Fruit fly (Drosophila melanogaster): ENCODE measurements around the gene Snmp1.

The Snmp1 gene

DNA sequence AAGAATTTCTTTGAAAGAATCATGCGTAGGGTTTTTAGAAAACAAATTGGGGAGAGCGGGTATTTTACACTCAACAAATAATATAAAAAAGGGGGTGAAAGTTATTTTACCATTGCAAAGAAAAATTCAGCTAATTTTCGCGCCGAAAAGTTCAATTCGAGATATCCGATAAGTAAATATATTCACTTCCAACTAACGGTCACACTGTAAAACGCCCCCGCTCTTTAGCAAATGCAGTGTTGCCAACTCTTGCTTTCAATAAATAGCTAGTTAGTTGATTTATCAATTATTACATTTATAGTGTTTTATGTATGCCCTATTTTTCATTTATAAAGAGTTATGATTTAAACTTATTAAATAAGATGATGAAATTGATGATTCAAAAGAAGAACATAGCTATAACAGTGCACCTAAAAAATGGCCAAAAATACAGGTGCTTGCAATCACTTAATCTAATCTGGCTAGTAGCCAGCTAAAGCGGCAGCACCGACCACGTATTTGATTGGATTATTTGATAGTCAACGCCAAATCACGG lies 29.7 kb downstream of the Snmp1 start, which contains the start of gene meigo:
Gene meigo, plus strand, starts transcription at position 51 of the 535 bp plus-strand sequence.
- TF ChIP-seq toe (GFP tag; optimal IDR thresholded peaks at IDR 0.05) (no peak), Clk (GFP tag; optimal IDR thresholded peaks at IDR 0.05) (peak; percentile 30), kay (GFP tag; ENCODE audit: borderline replicate concordance) (no peak), pad (GFP tag; optimal IDR thresholded peaks at IDR 0.05) (peak; percentile 61), CG7045 (GFP tag; optimal IDR thresholded peaks at IDR 0.05) (peak; percentile 52), CG12768 (GFP tag; optimal IDR thresholded peaks at IDR 0.05) (peak; percentile 40), CG14711 (tag; optimal IDR thresholded peaks at IDR 0.05) (peak; percentile 94), ovo (GFP tag; optimal IDR thresholded peaks at IDR 0.05) (peak; percentile 40), Hr96 (GFP tag; optimal IDR thresholded peaks at IDR 0.05) (no peak), bab1 (GFP tag; optimal IDR thresholded peaks at IDR 0.05) (peak; percentile 86), Mnt (GFP tag; optimal IDR thresholded peaks at IDR 0.05) (peak; percentile 70), CG11617 (GFP tag; optimal IDR thresholded peaks at IDR 0.05) (peak; percentile 73), tj (GFP tag; optimal IDR thresholded peaks at IDR 0.05) (peak; percentile 42), CG33017 (tag; optimal IDR thresholded peaks at IDR 0.05) (peak; percentile 78), CG5204 (GFP tag; optimal IDR thresholded peaks at IDR 0.05) (no peak), cnc (optimal IDR thresholded peaks at IDR 0.05) (no peak), CG1620 (GFP tag; optimal IDR thresholded peaks at IDR 0.05) (peak; percentile 74), CG7101 (tag; optimal IDR thresholded peaks at IDR 0.05) (peak; percentile 77), Crg-1 (GFP tag; optimal IDR thresholded peaks at IDR 0.05) (peak; percentile 20), cic (GFP tag; optimal IDR thresholded peaks at IDR 0.05) (peak; percentile 53)

DNA sequence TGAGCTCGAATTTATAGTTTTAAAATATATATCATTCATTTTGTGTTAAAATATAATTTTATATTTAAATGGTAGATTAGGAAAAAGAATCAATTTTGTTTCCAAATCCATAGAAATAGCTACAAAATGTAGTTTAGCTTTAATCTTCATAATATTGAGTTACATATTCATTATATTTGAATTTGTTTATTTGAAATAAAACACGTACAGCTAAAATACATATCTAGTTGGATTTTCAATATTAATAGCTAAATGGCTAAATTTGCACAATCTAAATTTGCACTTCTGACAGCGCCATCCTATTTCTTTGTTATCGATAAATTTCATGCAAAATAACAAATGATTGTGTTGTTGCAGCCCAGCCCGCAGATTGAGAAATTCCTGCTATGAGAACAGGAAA lies 34.1 kb downstream of the Snmp1 start, which contains the start of gene Usp8:
Gene Usp8, plus strand, starts transcription at position 312 of the 400 bp plus-strand sequence.
- peak; percentile 22 for TF ChIP-seq CG7101 (tag; optimal IDR thresholded peaks at IDR 0.05)
- peak; percentile 31 for TF ChIP-seq CG14711 (tag; optimal IDR thresholded peaks at IDR 0.05)
- TF ChIP-seq CG5204 (GFP tag; optimal IDR thresholded peaks at IDR 0.05) = no peak
- peak; percentile 66 for TF ChIP-seq CG11617 (GFP tag; optimal IDR thresholded peaks at IDR 0.05)
- peak; percentile 13 for TF ChIP-seq CG7045 (GFP tag; optimal IDR thresholded peaks at IDR 0.05)
- TF ChIP-seq CG33017 (tag; optimal IDR thresholded peaks at IDR 0.05) = no peak
- TF ChIP-seq CG12768 (GFP tag; optimal IDR thresholded peaks at IDR 0.05) = no peak
- TF ChIP-seq pad (GFP tag; optimal IDR thresholded peaks at IDR 0.05) = peak; percentile 26
- TF ChIP-seq CG1620 (GFP tag; optimal IDR thresholded peaks at IDR 0.05) = no peak
- TF ChIP-seq cnc (optimal IDR thresholded peaks at IDR 0.05) = no peak
- TF ChIP-seq toe (GFP tag; optimal IDR thresholded peaks at IDR 0.05) = no peak
- no peak for TF ChIP-seq cic (GFP tag; optimal IDR thresholded peaks at IDR 0.05)
- TF ChIP-seq bab1 (GFP tag; optimal IDR thresholded peaks at IDR 0.05) = peak; percentile 55
- TF ChIP-seq Hr96 (GFP tag; optimal IDR thresholded peaks at IDR 0.05) = no peak
- no peak for TF ChIP-seq Clk (GFP tag; optimal IDR thresholded peaks at IDR 0.05)
- no peak for TF ChIP-seq Mnt (GFP tag; optimal IDR thresholded peaks at IDR 0.05)
- no peak for TF ChIP-seq tj (GFP tag; optimal IDR thresholded peaks at IDR 0.05)
- TF ChIP-seq ovo (GFP tag; optimal IDR thresholded peaks at IDR 0.05) = no peak
- TF ChIP-seq Crg-1 (GFP tag; optimal IDR thresholded peaks at IDR 0.05) = no peak
- TF ChIP-seq kay (GFP tag; ENCODE audit: borderline replicate concordance) = no peak

DNA sequence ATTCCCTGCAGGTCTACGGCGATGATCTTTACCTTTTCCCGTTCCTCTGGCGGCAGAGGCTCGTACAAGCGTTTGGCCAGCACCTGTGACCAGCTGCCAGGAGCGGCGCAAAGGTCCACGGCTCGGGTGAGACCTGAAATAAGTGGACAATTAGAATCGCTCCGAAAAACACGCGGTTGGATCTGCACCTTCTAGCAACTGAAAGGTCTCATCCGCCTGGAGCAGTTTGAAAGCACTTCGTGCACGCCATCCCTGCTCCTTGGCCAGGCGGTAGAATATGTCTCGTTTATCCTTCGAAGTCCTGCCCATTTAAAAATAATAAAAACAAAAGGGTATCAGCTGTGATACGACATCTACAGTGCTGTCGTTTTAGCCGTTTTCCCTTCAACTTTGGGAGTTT lies 34.5 kb downstream of the Snmp1 start, which contains the start of gene Trm7-34:
Gene Trm7-34, minus strand, starts transcription at position 365 of the 400 bp plus-strand sequence.
- no peak for TF ChIP-seq toe (GFP tag; optimal IDR thresholded peaks at IDR 0.05)
- TF ChIP-seq CG7101 (tag; optimal IDR thresholded peaks at IDR 0.05) = no peak
- no peak for TF ChIP-seq Mnt (GFP tag; optimal IDR thresholded peaks at IDR 0.05)
- no peak for TF ChIP-seq CG14711 (tag; optimal IDR thresholded peaks at IDR 0.05)
- no peak for TF ChIP-seq CG33017 (tag; optimal IDR thresholded peaks at IDR 0.05)
- no peak for TF ChIP-seq CG5204 (GFP tag; optimal IDR thresholded peaks at IDR 0.05)
- no peak for TF ChIP-seq cic (GFP tag; optimal IDR thresholded peaks at IDR 0.05)
- no peak for TF ChIP-seq Hr96 (GFP tag; optimal IDR thresholded peaks at IDR 0.05)
- no peak for TF ChIP-seq tj (GFP tag; optimal IDR thresholded peaks at IDR 0.05)
- no peak for TF ChIP-seq CG1620 (GFP tag; optimal IDR thresholded peaks at IDR 0.05)
- no peak for TF ChIP-seq pad (GFP tag; optimal IDR thresholded peaks at IDR 0.05)
- TF ChIP-seq CG7045 (GFP tag; optimal IDR thresholded peaks at IDR 0.05) = no peak
- TF ChIP-seq ovo (GFP tag; optimal IDR thresholded peaks at IDR 0.05) = no peak
- no peak for TF ChIP-seq Crg-1 (GFP tag; optimal IDR thresholded peaks at IDR 0.05)
- TF ChIP-seq cnc (optimal IDR thresholded peaks at IDR 0.05) = no peak
- TF ChIP-seq CG11617 (GFP tag; optimal IDR thresholded peaks at IDR 0.05) = no peak
- TF ChIP-seq CG12768 (GFP tag; optimal IDR thresholded peaks at IDR 0.05) = no peak
- TF ChIP-seq Clk (GFP tag; optimal IDR thresholded peaks at IDR 0.05) = no peak
- TF ChIP-seq bab1 (GFP tag; optimal IDR thresholded peaks at IDR 0.05) = no peak
- no peak for TF ChIP-seq kay (GFP tag; ENCODE audit: borderline replicate concordance)

DNA sequence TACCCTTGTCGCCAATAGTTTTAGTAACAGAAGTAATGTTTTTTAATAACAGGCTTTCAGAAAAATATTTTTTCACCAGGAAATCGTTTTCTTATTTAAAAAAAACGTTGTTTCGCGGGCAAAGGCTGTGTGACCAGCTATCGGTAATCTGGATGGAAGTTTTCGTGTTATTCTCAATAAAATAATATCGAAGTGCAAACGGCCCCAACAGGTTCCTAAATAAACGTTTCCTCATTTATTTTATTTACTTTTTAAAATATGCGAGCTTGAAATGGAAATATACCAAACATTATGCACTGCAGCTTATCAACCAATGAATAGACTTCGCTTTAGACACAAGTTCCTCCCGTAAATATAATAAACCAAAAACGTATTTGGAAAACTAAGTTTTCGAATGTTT lies 38.0 kb downstream of the Snmp1 start, which contains the start of gene Ice2:
Gene Ice2, plus strand, starts transcription at position 167 of the 400 bp plus-strand sequence.
- TF ChIP-seq bab1 (GFP tag; optimal IDR thresholded peaks at IDR 0.05) = peak; percentile 76
- TF ChIP-seq Hr96 (GFP tag; optimal IDR thresholded peaks at IDR 0.05) = no peak

DNA sequence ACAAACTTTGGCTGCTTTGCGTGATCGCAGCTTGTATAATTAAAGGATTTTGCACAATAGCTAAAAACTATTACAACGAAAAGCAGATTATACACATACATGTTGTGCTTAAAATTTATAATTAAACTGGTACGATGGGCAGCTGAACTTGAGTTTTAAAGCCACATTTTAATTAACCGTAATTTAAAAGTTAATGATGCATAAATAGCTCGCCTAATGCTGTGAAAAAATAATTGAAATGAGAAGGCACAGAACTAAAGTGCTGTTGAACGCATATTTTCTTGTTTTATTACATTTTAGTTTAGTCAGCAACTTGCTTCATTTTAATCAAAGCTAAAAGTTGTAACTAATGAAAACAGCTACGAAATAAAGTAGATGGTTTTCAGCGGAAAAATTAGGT lies 38.4 kb downstream of the Snmp1 start, which contains the start of gene Obp93a:
Gene Obp93a, minus strand, starts transcription at position 101 of the 400 bp plus-strand sequence.
- TF ChIP-seq bab1 (GFP tag; optimal IDR thresholded peaks at IDR 0.05) (no peak), CG11617 (GFP tag; optimal IDR thresholded peaks at IDR 0.05) (no peak), tj (GFP tag; optimal IDR thresholded peaks at IDR 0.05) (no peak), CG1620 (GFP tag; optimal IDR thresholded peaks at IDR 0.05) (no peak)

DNA sequence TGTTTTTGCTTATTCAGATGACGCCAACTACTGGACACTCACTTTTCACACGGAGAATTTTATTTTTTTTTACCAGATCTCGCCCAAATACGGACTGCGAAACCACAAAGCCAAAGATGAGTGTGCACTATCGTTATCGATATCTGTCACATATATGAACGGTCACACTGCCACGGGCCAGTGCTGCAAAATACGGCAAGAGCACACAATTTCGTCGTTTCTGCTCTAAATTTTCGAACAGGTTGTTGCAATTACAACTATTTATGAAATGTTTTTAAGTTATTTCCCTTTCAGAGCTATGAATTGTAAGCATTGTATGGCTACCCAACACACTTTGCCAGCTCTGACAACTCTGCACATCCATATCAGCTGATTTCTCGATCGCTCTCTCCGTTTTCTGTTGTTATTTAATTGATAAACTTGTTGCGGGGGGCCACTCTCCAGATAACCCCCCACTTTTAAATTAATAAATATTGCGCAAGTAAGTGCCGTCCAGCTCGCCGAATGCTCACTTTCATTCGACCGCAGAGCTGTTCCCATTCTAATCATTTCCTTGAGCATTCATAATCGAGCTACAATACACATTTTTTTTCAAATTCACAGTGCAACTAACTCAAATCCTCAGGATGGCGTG lies 40.5 kb downstream of the Snmp1 start, which contains the start of the genes slmb and CG5793:
Gene slmb, minus strand, starts transcription at position 134 of the 634 bp plus-strand sequence.
Gene CG5793, plus strand, starts transcription at position 222 of the 634 bp plus-strand sequence.
- peak; percentile 71 for TF ChIP-seq CG11617 (GFP tag; optimal IDR thresholded peaks at IDR 0.05)
- TF ChIP-seq CG14711 (tag; optimal IDR thresholded peaks at IDR 0.05) = peak; percentile 98
- peak; percentile 86 for TF ChIP-seq Crg-1 (GFP tag; optimal IDR thresholded peaks at IDR 0.05)
- peak; percentile 27 for TF ChIP-seq Clk (GFP tag; optimal IDR thresholded peaks at IDR 0.05)
- peak; percentile 70 for TF ChIP-seq Mnt (GFP tag; optimal IDR thresholded peaks at IDR 0.05)
- peak; percentile 71 for TF ChIP-seq CG1620 (GFP tag; optimal IDR thresholded peaks at IDR 0.05)
- peak; percentile 67 for TF ChIP-seq ovo (GFP tag; optimal IDR thresholded peaks at IDR 0.05)
- no peak for TF ChIP-seq Hr96 (GFP tag; optimal IDR thresholded peaks at IDR 0.05)
- TF ChIP-seq pad (GFP tag; optimal IDR thresholded peaks at IDR 0.05) = peak; percentile 74
- peak; percentile 29 for TF ChIP-seq tj (GFP tag; optimal IDR thresholded peaks at IDR 0.05)
- TF ChIP-seq CG33017 (tag; optimal IDR thresholded peaks at IDR 0.05) = peak; percentile 45
- peak; percentile 78 for TF ChIP-seq CG7101 (tag; optimal IDR thresholded peaks at IDR 0.05)
- TF ChIP-seq CG5204 (GFP tag; optimal IDR thresholded peaks at IDR 0.05) = no peak
- TF ChIP-seq kay (GFP tag; ENCODE audit: borderline replicate concordance) = no peak
- peak; percentile 64 for TF ChIP-seq cic (GFP tag; optimal IDR thresholded peaks at IDR 0.05)
- peak; percentile 20 for TF ChIP-seq CG12768 (GFP tag; optimal IDR thresholded peaks at IDR 0.05)
- peak; percentile 62 for TF ChIP-seq bab1 (GFP tag; optimal IDR thresholded peaks at IDR 0.05)
- no peak for TF ChIP-seq toe (GFP tag; optimal IDR thresholded peaks at IDR 0.05)
- peak; percentile 24 for TF ChIP-seq CG7045 (GFP tag; optimal IDR thresholded peaks at IDR 0.05)
- peak in 1 of 2 experiments; percentile 87 for TF ChIP-seq cnc (optimal IDR thresholded peaks at IDR 0.05)
